Worm (Caenorhabditis elegans) whole organism, L4 larva: ENCODE measurements around the gene C49G7.10.

ENCODE experiments used
- F49E8.2 ChIP-seq: sonication (generic microtip); optimal IDR thresholded peaks from 2 replicates; lab custom pipeline; 2016; ENCODE audit warnings: missing compliant biosample characterization, mild to moderate bottlenecking, missing genetic modification characterization, borderline replicate concordance
- R02D3.7 ChIP-seq: fragments of 150-350 bp; sonication (generic microtip); optimal IDR thresholded peaks from 3 replicates; lab custom pipeline; 2014; ENCODE audit warnings: missing biosample characterization, missing genetic modification characterization
- T26A8.4 ChIP-seq: fragments of 200-800 bp; sonication (Bioruptor generic); IDR thresholded peaks from 2 replicates; pipeline ENCODE4 v1.3.6; 2022; ENCODE audit warnings: missing genetic modification characterization, missing compliant biosample characterization
- Y48G9A.11 ChIP-seq: fragments of 200-800 bp; sonication (Bioruptor generic); IDR thresholded peaks from 2 replicates; pipeline ENCODE4 v1.3.6; 2022; ENCODE audit warnings: missing genetic modification reagents, missing genetic modification characterization, missing compliant biosample characterization
- Y75B8A.6 ChIP-seq: fragments of 200-800 bp; sonication (Bioruptor generic); IDR thresholded peaks from 2 replicates; pipeline ENCODE4 v1.3.6; 2022; ENCODE audit warnings: missing genetic modification reagents, missing genetic modification characterization, missing compliant biosample characterization
- ZK337.2 ChIP-seq: fragments of 200-800 bp; sonication (Bioruptor generic); IDR thresholded peaks from 2 replicates; pipeline ENCODE4 v1.3.6; 2022; ENCODE audit warnings: missing genetic modification reagents, missing genetic modification characterization, missing compliant biosample characterization
- aly-2 ChIP-seq: sonication (generic microtip); optimal IDR thresholded peaks from 2 replicates; lab custom pipeline; 2018; ENCODE audit warnings: missing biosample characterization, missing genetic modification characterization
- ceh-28 ChIP-seq: fragments of 150-350 bp; optimal IDR thresholded peaks from 2 replicates; lab custom pipeline; 2014; ENCODE audit warnings: missing biosample characterization, missing genetic modification reagents, missing genetic modification characterization
- daf-16 ChIP-seq, 3 experiments: sonication (generic microtip); optimal IDR thresholded peaks; 2 replicates each; lab custom pipeline; 2016 to 2017; ENCODE audit warnings: missing genetic modification characterization in 3 of 3, missing genetic modification reagents in 3 of 3, mild to moderate bottlenecking in 2 of 3, missing compliant biosample characterization in 2 of 3, missing biosample characterization in 1 of 3, moderate library complexity in 1 of 3
- daf-19 ChIP-seq: fragments of 200-800 bp; sonication (Bioruptor generic); conservative IDR thresholded peaks from 2 replicates; pipeline ENCODE4 v1.3.6; 2022; ENCODE audit warnings: missing genetic modification characterization, missing compliant biosample characterization
- dmd-6 ChIP-seq: fragments of 200-800 bp; sonication (Bioruptor generic); IDR thresholded peaks from 2 replicates; pipeline ENCODE4 v1.3.6; 2022; ENCODE audit warnings: missing genetic modification reagents, missing genetic modification characterization, missing compliant biosample characterization
- dmd-8 ChIP-seq: fragments of 200-800 bp; sonication (Bioruptor generic); IDR thresholded peaks from 2 replicates; pipeline ENCODE4 v1.3.6; 2022; ENCODE audit warnings: missing genetic modification characterization, missing compliant biosample characterization
- dmd-9 ChIP-seq: fragments of 200-800 bp; sonication (Bioruptor generic); IDR thresholded peaks from 2 replicates; pipeline ENCODE4 v1.3.6; 2022; ENCODE audit warnings: missing genetic modification reagents, missing genetic modification characterization, missing compliant biosample characterization
- duxl-1 ChIP-seq: sonication (generic microtip); optimal IDR thresholded peaks from 2 replicates; lab custom pipeline; 2016; ENCODE audit warnings: mild to moderate bottlenecking, missing genetic modification characterization, moderate library complexity, missing compliant biosample characterization; ENCODE audit not compliant: poor library complexity
- egl-43 ChIP-seq: fragments of 200-800 bp; sonication (Bioruptor generic); IDR thresholded peaks from 2 replicates; pipeline ENCODE4 v1.3.6; 2022; ENCODE audit warnings: missing genetic modification reagents, missing genetic modification characterization, missing compliant biosample characterization
- hif-1 ChIP-seq, 2 experiments: sonication (generic microtip); optimal IDR thresholded peaks; 2 replicates each; lab custom pipeline; 2016 to 2017; ENCODE audit warnings: missing compliant biosample characterization in 2 of 2, missing genetic modification characterization in 2 of 2, missing genetic modification reagents in 2 of 2, missing genotype in 2 of 2, mild to moderate bottlenecking in 1 of 2
- hmg-1.1 ChIP-seq: fragments of 200-800 bp; sonication (Bioruptor generic); IDR thresholded peaks from 2 replicates; pipeline ENCODE4 v1.3.6; 2022; ENCODE audit warnings: missing genetic modification reagents, missing genetic modification characterization, missing compliant biosample characterization
- jun-1 ChIP-seq: fragments of 150-350 bp; optimal IDR thresholded peaks from 2 replicates; lab custom pipeline; 2014; ENCODE audit warnings: missing biosample characterization, missing genetic modification reagents, missing genetic modification characterization
- lin-1 ChIP-seq: fragments of 200-800 bp; sonication (Bioruptor generic); IDR thresholded peaks from 2 replicates; pipeline ENCODE4 v1.3.6; 2022; ENCODE audit warnings: missing genetic modification reagents, missing genetic modification characterization, missing compliant biosample characterization
- lin-39 ChIP-seq: fragments of 150-350 bp; optimal IDR thresholded peaks from 2 replicates; lab custom pipeline; 2014; ENCODE audit warnings: missing biosample characterization, missing genetic modification reagents, missing genetic modification characterization
- lsy-2 ChIP-seq, 2 experiments: fragments of 150-350 bp in 1 of 2; sonication (generic microtip) in 1 of 2; optimal IDR thresholded peaks; 2 replicates each; lab custom pipeline; 2014 to 2017; ENCODE audit warnings: missing biosample characterization in 2 of 2, missing genetic modification characterization in 2 of 2
- mdt-29 ChIP-seq: fragments of 200-800 bp; sonication (Bioruptor generic); IDR thresholded peaks from 2 replicates; pipeline ENCODE4 v1.3.6; 2022; ENCODE audit warnings: missing genetic modification reagents, missing genetic modification characterization, missing compliant biosample characterization
- mep-1 ChIP-seq: fragments of 150-350 bp; sonication (generic microtip); optimal IDR thresholded peaks from 3 replicates; lab custom pipeline; 2014; ENCODE audit warnings: missing biosample characterization, missing genetic modification characterization
- nhr-10 ChIP-seq: fragments of 150-350 bp; optimal IDR thresholded peaks from 2 replicates; lab custom pipeline; 2014; ENCODE audit warnings: missing biosample characterization, missing genetic modification characterization
- nhr-11 ChIP-seq: fragments of 150-350 bp; optimal IDR thresholded peaks from 2 replicates; lab custom pipeline; 2014; ENCODE audit warnings: missing biosample characterization, missing genetic modification characterization
- nhr-76 ChIP-seq: fragments of 150-350 bp; optimal IDR thresholded peaks from 2 replicates; lab custom pipeline; 2014; ENCODE audit warnings: missing biosample characterization, missing genetic modification characterization
- pha-4 ChIP-seq, 2 experiments: fragments of 150-350 bp in 1 of 2; fragments of 200-800 bp in 1 of 2; sonication (Bioruptor generic) in 1 of 2; IDR thresholded peaks in 1 of 2; optimal IDR thresholded peaks in 1 of 2; 2 replicates each; pipeline versions ENCODE4 v1.3.6 to Lab custom; 2014 to 2022; ENCODE audit warnings: missing genetic modification characterization in 2 of 2, missing genetic modification reagents in 2 of 2, missing biosample characterization in 1 of 2, missing compliant biosample characterization in 1 of 2
- rbr-2 ChIP-seq: sonication (generic microtip); optimal IDR thresholded peaks from 2 replicates; lab custom pipeline; 2016; ENCODE audit warnings: missing genotype, missing genetic modification characterization, missing compliant biosample characterization
- sdz-12 ChIP-seq: fragments of 200-800 bp; sonication (Bioruptor generic); optimal IDR thresholded peaks from 2 replicates; lab custom pipeline; 2018; ENCODE audit warnings: mild to moderate bottlenecking, missing genetic modification characterization, missing compliant biosample characterization
- set-16 ChIP-seq: fragments of 200-800 bp; sonication (Bioruptor generic); IDR thresholded peaks from 2 replicates; pipeline ENCODE4 v1.3.6; 2022; ENCODE audit warnings: missing genetic modification reagents, missing genetic modification characterization, missing compliant biosample characterization
- tra-1 ChIP-seq: fragments of 200-800 bp; sonication (Bioruptor generic); IDR thresholded peaks from 2 replicates; pipeline ENCODE4 v1.3.6; 2022; ENCODE audit warnings: missing genetic modification reagents, missing genetic modification characterization, missing compliant biosample characterization
- unc-130 ChIP-seq: sonication (generic microtip); optimal IDR thresholded peaks from 2 replicates; lab custom pipeline; 2016; ENCODE audit warnings: missing genetic modification reagents, missing genetic modification characterization, missing compliant biosample characterization
- unc-62 ChIP-seq, 3 experiments: fragments of 150-350 bp in 1 of 3; sonication (generic microtip); optimal IDR thresholded peaks in 2 of 3; peaks in 1 of 3; 1 replicate in 1 of 3; 2 replicates in 2 of 3; lab custom pipeline; 2014 to 2017; ENCODE audit warnings: missing biosample characterization in 3 of 3, missing genetic modification characterization in 3 of 3, missing genetic modification reagents in 3 of 3, missing genotype in 1 of 3
- zip-2 ChIP-seq: fragments of 150-350 bp; optimal IDR thresholded peaks from 2 replicates; lab custom pipeline; 2014; ENCODE audit warnings: missing biosample characterization, missing genetic modification characterization
- ztf-11 ChIP-seq: fragments of 150-350 bp; optimal IDR thresholded peaks from 2 replicates; lab custom pipeline; 2014; ENCODE audit warnings: missing biosample characterization, missing genetic modification characterization

The C49G7.10 gene

DNA sequence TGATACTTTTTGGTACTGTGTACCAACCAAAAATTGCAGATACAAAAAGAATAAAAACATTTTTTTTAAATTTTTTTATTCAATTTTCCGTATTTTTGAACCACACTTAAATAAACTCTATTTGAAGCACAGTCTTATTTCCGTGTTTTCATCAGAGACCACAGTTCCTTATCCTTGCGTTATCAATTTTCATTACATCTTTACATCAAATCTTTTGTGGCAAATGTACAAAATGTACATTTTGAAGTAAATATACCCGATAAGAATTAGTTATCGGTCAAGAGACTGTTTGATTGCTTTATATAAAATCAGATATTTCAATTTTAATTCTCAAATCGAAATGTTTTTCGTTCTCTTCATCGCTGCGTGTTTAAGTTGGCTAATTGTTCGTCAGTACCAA lies 19.5 kb downstream of the C49G7.10 start, which contains the start of gene cyp-35A3:
Gene cyp-35A3, plus strand, starts transcription at position 301 of the 400 bp plus-strand sequence.
- TF ChIP-seq unc-130 (GFP tag; lab: Kevin White, UChicago): no peak
- no peak for TF ChIP-seq sdz-12 (GFP tag; lab: Kevin White, UChicago)
- no peak for TF ChIP-seq duxl-1 (tag; lab: Kevin White, UChicago)
- TF ChIP-seq dmd-8: no peak
- TF ChIP-seq Y75B8A.6 (GFP tag; lab: Robert Waterston, UW): no peak
- TF ChIP-seq aly-2 (tag; lab: Kevin White, UChicago): no peak
- TF ChIP-seq daf-19 (GFP tag; lab: Robert Waterston, UW): no peak
- TF ChIP-seq T26A8.4 (GFP tag; lab: Robert Waterston, UW): no peak
- no peak for TF ChIP-seq pha-4 (GFP tag; IDR thresholded peaks at IDR 0.05; lab: Robert Waterston, UW)
- TF ChIP-seq pha-4 (tag; optimal IDR thresholded peaks at IDR 0.05; lab: Kevin White, UChicago): no peak
- no peak for TF ChIP-seq tra-1
- no peak for TF ChIP-seq lin-1

DNA sequence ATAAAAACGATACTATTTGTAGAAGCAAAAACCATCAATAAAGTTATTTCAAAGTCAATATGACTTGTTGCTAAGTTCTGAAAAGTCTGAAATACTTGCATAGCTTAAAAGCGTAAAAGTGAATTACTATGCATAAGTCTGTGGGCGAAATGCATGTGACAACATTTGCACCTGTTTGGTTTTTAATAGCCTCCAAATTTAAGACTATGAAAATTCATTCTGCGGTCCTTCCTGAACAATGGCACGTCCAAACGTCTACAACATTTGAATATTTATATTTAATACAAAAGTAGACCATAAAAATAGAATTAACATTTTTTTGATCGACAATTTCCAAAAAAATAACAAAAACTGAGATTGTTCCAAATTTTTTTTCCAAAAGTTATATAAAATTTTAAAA lies 20.0 kb downstream of the C49G7.10 start, which contains the start of gene K09D9.14:
Gene K09D9.14, minus strand, starts transcription at position 101 of the 400 bp plus-strand sequence.
- TF ChIP-seq dmd-9 (GFP tag; lab: Robert Waterston, UW) (no peak), lin-39 (tag; lab: Kevin White, UChicago) (no peak), lsy-2 (tag; optimal IDR thresholded peaks at IDR 0.05; lab: Kevin White, UChicago) (no peak), nhr-11 (tag; lab: Kevin White, UChicago) (no peak), zip-2 (tag; lab: Kevin White, UChicago) (no peak), nhr-76 (tag; lab: Kevin White, UChicago) (no peak), unc-62 (GFP tag; optimal IDR thresholded peaks at IDR 0.05 in 1 of 2; lab: Kevin White, UChicago) (no peak), unc-62 (tag; optimal IDR thresholded peaks at IDR 0.05; lab: Kevin White, UChicago) (no peak)

DNA sequence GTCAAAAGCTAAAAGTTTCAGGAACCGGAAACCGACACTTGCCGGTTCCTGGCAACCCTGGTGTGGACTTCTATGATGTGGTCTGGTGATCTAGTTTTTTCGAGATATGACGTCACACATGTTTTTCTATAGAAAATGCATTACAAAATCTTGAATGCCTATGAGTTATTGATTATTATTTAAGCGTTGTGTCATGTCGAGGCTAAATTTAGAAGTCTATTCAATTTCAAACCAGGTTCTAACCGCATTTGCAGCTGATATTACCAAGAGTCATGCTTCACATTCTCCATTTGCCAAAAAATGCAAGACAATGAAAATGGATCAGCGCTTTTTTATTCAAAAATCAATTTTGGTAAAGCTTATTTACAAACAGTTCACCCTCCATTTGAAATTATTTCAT lies 22.6 kb downstream of the C49G7.10 start, which contains the start of gene K09D9.3:
Gene K09D9.3, plus strand, starts transcription at position 301 of the 400 bp plus-strand sequence.
- TF ChIP-seq hif-1 (tag; optimal IDR thresholded peaks at IDR 0.05; lab: Kevin White, UChicago) (no peak), set-16 (GFP tag; lab: Robert Waterston, UW) (no peak), daf-16 (GFP tag; optimal IDR thresholded peaks at IDR 0.05; lab: Kevin White, UChicago) (no peak), daf-16 (tag; optimal IDR thresholded peaks at IDR 0.05; lab: Kevin White, UChicago) (no peak), egl-43 (GFP tag; lab: Robert Waterston, UW) (no peak), nhr-10 (tag; lab: Kevin White, UChicago) (no peak), rbr-2 (tag; lab: Kevin White, UChicago) (no peak), ztf-11 (tag; lab: Kevin White, UChicago) (no peak), ZK337.2 (no peak), nhr-11 (tag; lab: Kevin White, UChicago) (no peak), dmd-6 (GFP tag; lab: Robert Waterston, UW) (no peak), F49E8.2 (no peak), duxl-1 (tag; lab: Kevin White, UChicago) (no peak), sdz-12 (GFP tag; lab: Kevin White, UChicago) (no peak), ceh-28 (tag; lab: Kevin White, UChicago) (no peak), jun-1 (tag; lab: Kevin White, UChicago) (no peak), mep-1 (no peak), mdt-29 (GFP tag; lab: Robert Waterston, UW) (no peak), R02D3.7 (tag; lab: Kevin White, UChicago) (no peak), Y48G9A.11 (no peak), nhr-76 (tag; lab: Kevin White, UChicago) (no peak)

DNA sequence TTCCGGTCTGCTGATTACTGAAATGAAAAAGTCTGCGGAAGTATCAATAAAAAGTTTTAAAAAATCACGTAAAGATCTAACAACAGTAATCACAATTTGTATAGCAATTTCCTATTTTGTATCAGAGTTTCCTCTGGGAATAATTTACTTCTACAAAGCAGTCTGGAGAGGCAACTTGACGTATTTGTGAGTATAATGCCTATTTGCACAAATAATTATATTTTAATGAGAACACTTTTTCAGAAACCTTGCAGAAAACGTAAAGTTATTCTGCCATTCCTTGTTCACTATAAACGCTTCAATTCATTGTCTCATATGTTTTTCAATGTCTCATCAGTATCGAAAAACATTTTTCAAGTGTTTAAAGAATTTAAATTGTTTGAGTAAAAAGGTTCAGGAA lies 23.2 kb downstream of the C49G7.10 start:
- TF ChIP-seq hmg-1.1 (GFP tag; lab: Robert Waterston, UW) (no peak), unc-62 (GFP tag; optimal IDR thresholded peaks at IDR 0.05 in 1 of 2; lab: Kevin White, UChicago) (peak in 1 of 2 experiments; percentile 80), unc-62 (tag; optimal IDR thresholded peaks at IDR 0.05; lab: Kevin White, UChicago) (no peak)
